Worm (Caenorhabditis elegans) whole organism, young adult: Measurements from ENCODE around the gene nhr-41.

Source experiments
- B0035.1 ChIP-seq: sonication (generic microtip); optimal IDR thresholded peaks from 2 replicates; lab custom pipeline; 2016; ENCODE audit warnings: missing genetic modification characterization, mild to moderate bottlenecking, missing compliant biosample characterization, missing genotype, missing genetic modification reagents
- B0261.1 ChIP-seq: sonication (generic microtip); optimal IDR thresholded peaks from 2 replicates; lab custom pipeline; 2016; ENCODE audit warnings: mild to moderate bottlenecking, missing genetic modification characterization, moderate library complexity, missing compliant biosample characterization
- C06A6.2 ChIP-seq: fragments of 200-800 bp; sonication (Bioruptor generic); conservative IDR thresholded peaks from 2 replicates; pipeline ENCODE4 v1.3.6; 2022; ENCODE audit warnings: missing genetic modification characterization, missing compliant biosample characterization
- D2030.7 ChIP-seq: fragments of 200-800 bp; sonication (Bioruptor generic); IDR thresholded peaks from 2 replicates; pipeline ENCODE4 v1.3.6; 2022; ENCODE audit warnings: missing genetic modification reagents, missing genetic modification characterization, missing compliant biosample characterization
- F33H1.4 ChIP-seq: fragments of 200-800 bp; sonication (Bioruptor generic); IDR thresholded peaks from 2 replicates; pipeline ENCODE4 v1.3.6; 2022; ENCODE audit warnings: missing genetic modification reagents, missing genetic modification characterization, missing compliant biosample characterization
- F37B4.10 ChIP-seq: fragments of 200-800 bp; sonication (Bioruptor generic); IDR thresholded peaks from 2 replicates; pipeline ENCODE4 v1.3.6; 2022; ENCODE audit warnings: missing genetic modification characterization, missing compliant biosample characterization
- Y53F4B.3 ChIP-seq: fragments of 200-800 bp; sonication (Bioruptor generic); IDR thresholded peaks from 2 replicates; pipeline ENCODE4 v1.3.6; 2022; ENCODE audit warnings: missing genetic modification reagents, missing genetic modification characterization, missing compliant biosample characterization
- Y95B8A.8 ChIP-seq: fragments of 200-800 bp; sonication (Bioruptor generic); IDR thresholded peaks from 2 replicates; pipeline ENCODE4 v1.3.6; 2022; ENCODE audit warnings: missing genetic modification reagents, missing genetic modification characterization, missing compliant biosample characterization
- aptf-3 ChIP-seq: fragments of 200-800 bp; sonication (Bioruptor generic); IDR thresholded peaks from 2 replicates; pipeline ENCODE4 v1.3.6; 2022; ENCODE audit warnings: missing genetic modification characterization, missing compliant biosample characterization
- athp-1 ChIP-seq: sonication (generic microtip); optimal IDR thresholded peaks from 2 replicates; lab custom pipeline; 2017; ENCODE audit warnings: mild to moderate bottlenecking, missing genetic modification characterization, missing compliant biosample characterization
- attf-5 ChIP-seq: fragments of 200-800 bp; sonication (Bioruptor generic); optimal IDR thresholded peaks from 2 replicates; lab custom pipeline; 2018; ENCODE audit warnings: mild to moderate bottlenecking, missing genetic modification characterization, missing compliant biosample characterization
- bed-2 ChIP-seq: fragments of 200-800 bp; sonication (Bioruptor generic); IDR thresholded peaks from 2 replicates; pipeline ENCODE4 v1.3.6; 2022; ENCODE audit warnings: missing genetic modification reagents, missing genetic modification characterization, missing compliant biosample characterization
- ccch-3 ChIP-seq: fragments of 200-800 bp; sonication (Bioruptor generic); optimal IDR thresholded peaks from 2 replicates; lab custom pipeline; 2018; ENCODE audit warnings: mild to moderate bottlenecking, missing genetic modification characterization, missing compliant biosample characterization
- cebp-1 ChIP-seq, 2 experiments: fragments of 200-800 bp in 1 of 2; sonication (Bioruptor generic) in 1 of 2; sonication (generic microtip) in 1 of 2; IDR thresholded peaks in 1 of 2; optimal IDR thresholded peaks in 1 of 2; 2 replicates each; pipeline versions ENCODE4 v1.3.6 to Lab custom; 2017 to 2022; ENCODE audit warnings: missing compliant biosample characterization in 2 of 2, missing genetic modification characterization in 2 of 2, mild to moderate bottlenecking in 1 of 2, missing genetic modification reagents in 1 of 2, moderate library complexity in 1 of 2
- ceh-91 ChIP-seq: fragments of 200-800 bp; sonication (Bioruptor generic); IDR thresholded peaks from 2 replicates; pipeline ENCODE4 v1.3.6; 2022; ENCODE audit warnings: missing genetic modification reagents, missing genetic modification characterization, missing compliant biosample characterization
- dpff-1 ChIP-seq: sonication (generic microtip); optimal IDR thresholded peaks from 2 replicates; lab custom pipeline; 2017; ENCODE audit warnings: mild to moderate bottlenecking, missing genetic modification characterization, missing compliant biosample characterization
- egl-44 ChIP-seq: fragments of 200-800 bp; sonication (Bioruptor generic); IDR thresholded peaks from 2 replicates; pipeline ENCODE4 v1.3.6; 2022; ENCODE audit warnings: missing genetic modification reagents, missing genetic modification characterization, missing compliant biosample characterization
- egrh-3 ChIP-seq: fragments of 200-800 bp; sonication (Bioruptor generic); IDR thresholded peaks from 2 replicates; pipeline ENCODE4 v1.3.6; 2022; ENCODE audit warnings: missing genetic modification reagents, missing genetic modification characterization, missing compliant biosample characterization
- hmg-1.2 ChIP-seq: fragments of 200-800 bp; sonication (Bioruptor generic); IDR thresholded peaks from 2 replicates; pipeline ENCODE4 v1.3.6; 2022; ENCODE audit warnings: missing genetic modification reagents, missing genetic modification characterization, missing compliant biosample characterization
- hsf-1 ChIP-seq: fragments of 200-800 bp; sonication (Bioruptor generic); IDR thresholded peaks from 2 replicates; pipeline ENCODE4 v1.3.6; 2022; ENCODE audit warnings: missing genetic modification reagents, missing genetic modification characterization, missing compliant biosample characterization
- lag-1 ChIP-seq: fragments of 200-800 bp; sonication (Bioruptor generic); IDR thresholded peaks from 2 replicates; pipeline ENCODE4 v1.3.6; 2022; ENCODE audit warnings: missing genetic modification reagents, missing genetic modification characterization, missing compliant biosample characterization
- lin-26 ChIP-seq: fragments of 200-800 bp; sonication (Bioruptor generic); IDR thresholded peaks from 2 replicates; pipeline ENCODE4 v1.3.6; 2022; ENCODE audit warnings: missing genetic modification reagents, missing genetic modification characterization, missing compliant biosample characterization
- lin-35 ChIP-seq, 3 experiments: fragments of 150-350 bp in 2 of 3; sonication (generic microtip) in 1 of 3; optimal IDR thresholded peaks; 2 replicates each; lab custom pipeline; 2014 to 2018; ENCODE audit warnings: missing biosample characterization in 3 of 3, missing genetic modification characterization in 3 of 3, missing genetic modification reagents in 3 of 3
- lin-54 ChIP-seq: fragments of 200-800 bp; sonication (Bioruptor generic); optimal IDR thresholded peaks from 2 replicates; lab custom pipeline; 2018; ENCODE audit warnings: mild to moderate bottlenecking, missing genetic modification characterization, missing compliant biosample characterization
- lsl-1 ChIP-seq: fragments of 200-800 bp; sonication (Bioruptor generic); optimal IDR thresholded peaks from 2 replicates; lab custom pipeline; 2018; ENCODE audit warnings: mild to moderate bottlenecking, missing genetic modification characterization, moderate library complexity, missing compliant biosample characterization
- lsy-27 ChIP-seq: sonication (generic microtip); optimal IDR thresholded peaks from 2 replicates; lab custom pipeline; 2017; ENCODE audit warnings: missing genetic modification characterization, mild to moderate bottlenecking, missing compliant biosample characterization, antibody characterized with exemption, missing genotype, borderline replicate concordance; ENCODE audit not compliant: insufficient read depth
- madf-6 ChIP-seq: fragments of 200-800 bp; sonication (Bioruptor generic); IDR thresholded peaks from 2 replicates; pipeline ENCODE4 v1.3.6; 2022; ENCODE audit warnings: missing genetic modification reagents, missing genetic modification characterization, missing compliant biosample characterization
- madf-8 ChIP-seq: fragments of 200-800 bp; sonication (Bioruptor generic); conservative IDR thresholded peaks from 2 replicates; pipeline ENCODE4 v1.3.6; 2022; ENCODE audit warnings: missing genetic modification reagents, missing genetic modification characterization, missing compliant biosample characterization
- mel-28 ChIP-seq: sonication (generic microtip); optimal IDR thresholded peaks from 2 replicates; lab custom pipeline; 2016; ENCODE audit warnings: borderline replicate concordance, mild to moderate bottlenecking, missing genetic modification characterization, missing compliant biosample characterization
- nhr-27 ChIP-seq: fragments of 200-800 bp; sonication (Bioruptor generic); optimal IDR thresholded peaks from 2 replicates; lab custom pipeline; 2018; ENCODE audit warnings: mild to moderate bottlenecking, missing genetic modification characterization, moderate library complexity, missing compliant biosample characterization
- repo-1 ChIP-seq: sonication (generic microtip); optimal IDR thresholded peaks from 2 replicates; lab custom pipeline; 2017; ENCODE audit warnings: mild to moderate bottlenecking, missing genetic modification characterization, missing compliant biosample characterization
- sea-2 ChIP-seq: fragments of 200-800 bp; sonication (Bioruptor generic); IDR thresholded peaks from 2 replicates; pipeline ENCODE4 v1.3.6; 2022; ENCODE audit warnings: missing genetic modification characterization, missing compliant biosample characterization
- somi-1 ChIP-seq: fragments of 200-800 bp; sonication (Bioruptor generic); optimal IDR thresholded peaks from 2 replicates; lab custom pipeline; 2018; ENCODE audit warnings: mild to moderate bottlenecking, missing genetic modification characterization, missing compliant biosample characterization
- xnd-1 ChIP-seq: sonication (generic microtip); optimal IDR thresholded peaks from 2 replicates; lab custom pipeline; 2016; ENCODE audit warnings: missing genotype, missing genetic modification reagents, missing genetic modification characterization, missing compliant biosample characterization
- ztf-6 ChIP-seq: fragments of 200-800 bp; sonication (Bioruptor generic); IDR thresholded peaks from 2 replicates; pipeline ENCODE4 v1.3.6; 2022; ENCODE audit warnings: missing genetic modification reagents, missing genetic modification characterization, missing compliant biosample characterization

Gene nhr-41

ce11 chrIV:1419795-1420509 is 33.9 kb downstream of the nhr-41 start, which contains the start of gene Y77E11A.7 (continued):
- TF ChIP-seq madf-6 (GFP tag; lab: Robert Waterston, UW) (peak; percentile 96), somi-1 (GFP tag; lab: Kevin White, UChicago) (no peak), bed-2 (GFP tag; lab: Robert Waterston, UW) (0 out of 2 replicates have a peak, but pooled peaks have one; percentile 34), athp-1 (peak; percentile 26), cebp-1 (GFP tag; IDR thresholded peaks at IDR 0.05; lab: Robert Waterston, UW) (no peak), cebp-1 (tag; optimal IDR thresholded peaks at IDR 0.05; lab: Kevin White, UChicago) (peak; percentile 80), hmg-1.2 (GFP tag; lab: Robert Waterston, UW) (peak; percentile 70; the same call in 1 of the 2 replicates), Y95B8A.8 (GFP tag; lab: Robert Waterston, UW) (0 out of 2 replicates have a peak, but pooled peaks have one; percentile 10)

ce11 chrIV:1420603-1421002 is 34.6 kb downstream of the nhr-41 start, which contains the start of gene jtr-1:
jtr-1 (plus strand) TSS chrIV:1420929.
- TF ChIP-seq ceh-91 (GFP tag; lab: Robert Waterston, UW) (peak; percentile 53), madf-8 (GFP tag; lab: Robert Waterston, UW) (peak; percentile 72), lsl-1 (GFP tag; lab: Kevin White, UChicago) (peak; percentile 95), somi-1 (GFP tag; lab: Kevin White, UChicago) (no peak), attf-5 (GFP tag; lab: Kevin White, UChicago) (no peak), xnd-1 (tag; lab: Kevin White, UChicago) (peak; percentile 89), madf-6 (GFP tag; lab: Robert Waterston, UW) (peak; percentile 81), lin-54 (GFP tag; lab: Kevin White, UChicago) (peak; percentile 48), C06A6.2 (no peak), hmg-1.2 (GFP tag; lab: Robert Waterston, UW) (peak; percentile 26; the same call in 1 of the 2 replicates), D2030.7 (GFP tag; lab: Robert Waterston, UW) (peak; percentile 47; the same call in 1 of the 2 replicates), nhr-27 (tag; lab: Kevin White, UChicago) (no peak), F33H1.4 (GFP tag; lab: Robert Waterston, UW) (peak; percentile 93)

- TF ChIP-seq B0035.1 (no peak), B0261.1 (no peak), ccch-3 (no peak), lin-54 (GFP tag; lab: Kevin White, UChicago) (no peak), somi-1 (GFP tag; lab: Kevin White, UChicago) (no peak), lin-35 (GFP tag; optimal IDR thresholded peaks at IDR 0.05; lab: Kevin White, UChicago) (no peak), egl-44 (GFP tag; lab: Robert Waterston, UW) (no peak), sea-2 (GFP tag; lab: Robert Waterston, UW) (no peak), lag-1 (GFP tag; lab: Robert Waterston, UW) (no peak), ceh-91 (GFP tag; lab: Robert Waterston, UW) (no peak), madf-8 (GFP tag; lab: Robert Waterston, UW) (no peak), ztf-6 (no peak), hsf-1 (GFP tag; lab: Robert Waterston, UW) (no peak), aptf-3 (no peak), F37B4.10 (GFP tag; lab: Robert Waterston, UW) (no peak)
Observed at ce11 chrIV:1424962-1425361, 38.9 kb downstream of the nhr-41 start, which contains the start of gene Y77E11A.8. Y77E11A.8 (minus strand) TSS chrIV:1425062.

DNA sequence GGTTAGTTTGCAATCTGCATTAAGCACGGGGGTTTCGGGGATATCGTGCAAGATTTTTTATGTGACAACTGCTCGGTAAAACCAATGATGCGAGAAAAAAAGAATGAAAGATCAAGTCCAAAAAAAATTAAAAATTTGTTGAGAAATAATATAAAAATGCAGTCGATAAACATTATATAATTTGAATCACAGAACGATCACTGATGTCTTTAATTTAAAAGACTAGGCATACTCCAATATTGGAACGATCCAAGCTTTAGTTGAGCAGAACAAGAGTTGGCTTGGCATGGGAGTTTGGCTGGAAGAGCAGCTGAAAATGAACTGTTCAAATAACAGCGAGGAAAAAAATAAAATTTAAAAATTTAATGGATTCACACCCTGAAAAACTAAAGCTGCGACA is 41.3 kb downstream of the nhr-41 start, which contains the start of gene clec-171:
TSS of gene clec-171 (minus strand) at position 101 of the 400 bp plus-strand sequence.
- TF ChIP-seq dpff-1 (tag; lab: Kevin White, UChicago), result no peak
- no peak for TF ChIP-seq lin-26 (GFP tag; lab: Robert Waterston, UW)
- no peak for TF ChIP-seq ztf-6
- no peak for TF ChIP-seq mel-28 (tag; lab: Kevin White, UChicago)
- no peak for TF ChIP-seq bed-2 (GFP tag; lab: Robert Waterston, UW)
- no peak for TF ChIP-seq lsy-27
- TF ChIP-seq repo-1 (tag; lab: Kevin White, UChicago), result no peak
- TF ChIP-seq egrh-3 (GFP tag; lab: Robert Waterston, UW), result no peak
- no peak for TF ChIP-seq Y53F4B.3 (GFP tag; lab: Robert Waterston, UW)
